Fruit fly (Drosophila melanogaster) whole organism, embryonic: ENCODE measurements around the gene Pss.

Experiments used
- Bdp1 ChIP-seq: fragments of 200-800 bp; sonication (Bioruptor generic); optimal IDR thresholded peaks from 3 replicates; lab custom pipeline; 2016; ENCODE audit warnings: missing biosample characterization, missing genetic modification characterization
- CG10267 ChIP-seq: fragments of 200-800 bp; sonication (Bioruptor generic); optimal IDR thresholded peaks from 2 replicates; lab custom pipeline; 2018; ENCODE audit warnings: missing biosample characterization, mild to moderate bottlenecking, missing genetic modification characterization, moderate library complexity
- CG10321 ChIP-seq: fragments of 200-800 bp; sonication (Bioruptor generic); IDR thresholded peaks from 2 replicates; pipeline ENCODE4 v1.3.6; 2022; ENCODE audit warnings: missing biosample characterization, missing genetic modification characterization
- CG11085 ChIP-seq: fragments of 200-800 bp; sonication (Bioruptor generic); IDR thresholded peaks from 2 replicates; pipeline ENCODE4 v1.3.6; 2022; ENCODE audit warnings: missing biosample characterization, missing genetic modification characterization
- CG12219 ChIP-seq: fragments of 200-800 bp; sonication (Bioruptor generic); optimal IDR thresholded peaks from 3 replicates; lab custom pipeline; 2018; ENCODE audit warnings: missing biosample characterization, mild to moderate bottlenecking, missing genetic modification characterization
- CG15011 ChIP-seq: fragments of 200-800 bp; sonication (Bioruptor generic); optimal IDR thresholded peaks from 3 replicates; lab custom pipeline; 2018; ENCODE audit warnings: missing biosample characterization, mild to moderate bottlenecking, missing genetic modification characterization
- CG1529 ChIP-seq: fragments of 200-800 bp; sonication (Bioruptor generic); optimal IDR thresholded peaks from 3 replicates; lab custom pipeline; 2018; ENCODE audit warnings: missing biosample characterization, missing genetic modification characterization
- CG17568 ChIP-seq: fragments of 200-800 bp; sonication (Bioruptor generic); optimal IDR thresholded peaks from 2 replicates; lab custom pipeline; 2018; ENCODE audit warnings: missing biosample characterization, mild to moderate bottlenecking, missing genetic modification characterization, moderate library complexity
- CG18476 ChIP-seq: fragments of 200-800 bp; sonication (Bioruptor generic); optimal IDR thresholded peaks from 2 replicates; lab custom pipeline; 2016; ENCODE audit warnings: missing biosample characterization, mild to moderate bottlenecking, missing genetic modification characterization
- CG18619 ChIP-seq: fragments of 200-800 bp; sonication (Bioruptor generic); optimal IDR thresholded peaks from 3 replicates; lab custom pipeline; 2017; ENCODE audit warnings: missing biosample characterization, mild to moderate bottlenecking, missing genetic modification characterization
- CG4820 ChIP-seq: fragments of 200-800 bp; sonication (Bioruptor generic); optimal IDR thresholded peaks from 3 replicates; lab custom pipeline; 2016; ENCODE audit warnings: missing biosample characterization, missing genetic modification characterization
- CG5180 ChIP-seq: fragments of 200-800 bp; sonication (Bioruptor generic); optimal IDR thresholded peaks from 3 replicates; lab custom pipeline; 2017; ENCODE audit warnings: missing biosample characterization, missing genetic modification characterization, mild to moderate bottlenecking, moderate library complexity, missing genetic modification reagents
- CG6813 ChIP-seq: fragments of 200-800 bp; sonication (Bioruptor generic); optimal IDR thresholded peaks from 2 replicates; lab custom pipeline; 2017; ENCODE audit warnings: missing biosample characterization, missing genetic modification characterization, mild to moderate bottlenecking, moderate library complexity, missing genetic modification reagents
- D19A ChIP-seq: fragments of 200-800 bp; optimal IDR thresholded peaks from 3 replicates; lab custom pipeline; 2019; ENCODE audit warnings: missing biosample characterization, mild to moderate bottlenecking, missing genetic modification characterization, moderate library complexity
- Dip2 ChIP-seq: fragments of 200-800 bp; sonication (Bioruptor generic); IDR thresholded peaks from 2 replicates; pipeline ENCODE4 v1.3.6; 2022; ENCODE audit warnings: missing biosample characterization, missing genetic modification characterization
- Doc2 ChIP-seq: fragments of 200-800 bp; sonication (Bioruptor generic); IDR thresholded peaks from 2 replicates; pipeline ENCODE4 v1.3.6; 2022; ENCODE audit warnings: missing biosample characterization, missing genetic modification characterization
- E2f2 ChIP-seq: fragments of 200-800 bp; sonication (Bioruptor generic); IDR thresholded peaks from 2 replicates; pipeline ENCODE4 v1.3.6; 2022; ENCODE audit warnings: missing biosample characterization, missing genetic modification characterization
- Fer1 ChIP-seq: fragments of 200-800 bp; sonication (Bioruptor generic); optimal IDR thresholded peaks from 2 replicates; lab custom pipeline; 2017; ENCODE audit warnings: missing biosample characterization, mild to moderate bottlenecking, missing genetic modification characterization
- Jarid2 ChIP-seq: fragments of 200-800 bp; sonication (Bioruptor generic); optimal IDR thresholded peaks from 3 replicates; lab custom pipeline; 2017; ENCODE audit warnings: mild to moderate bottlenecking, missing biosample characterization, missing genetic modification reagents, missing genetic modification characterization
- Med ChIP-seq: fragments of 200-800 bp; sonication (Bioruptor generic); peaks from one replicate; lab custom pipeline; 2016; ENCODE audit warnings: missing biosample characterization, missing genetic modification characterization, mild to moderate bottlenecking, inconsistent platforms, moderate library complexity
- Myb ChIP-seq: fragments of 200-800 bp; sonication (Bioruptor generic); optimal IDR thresholded peaks from 2 replicates; lab custom pipeline; 2016; ENCODE audit warnings: missing biosample characterization, missing genetic modification characterization
- Nf-YB ChIP-seq: fragments of 200-800 bp; sonication (Bioruptor generic); optimal IDR thresholded peaks from 3 replicates; lab custom pipeline; 2019; ENCODE audit warnings: missing biosample characterization, mild to moderate bottlenecking, missing genetic modification characterization, moderate library complexity
- Opbp ChIP-seq: fragments of 200-800 bp; sonication (Bioruptor generic); IDR thresholded peaks from 3 replicates; pipeline ENCODE4 v1.3.6; 2022; ENCODE audit warnings: missing biosample characterization, missing genetic modification characterization; ENCODE audit not compliant: partially characterized antibody
- Side ChIP-seq: fragments of 200-800 bp; sonication (Bioruptor generic); optimal IDR thresholded peaks from 2 replicates; lab custom pipeline; 2016; ENCODE audit warnings: missing biosample characterization, missing genetic modification characterization
- Sry-β ChIP-seq: fragments of 200-800 bp; sonication (Bioruptor generic); optimal IDR thresholded peaks from 2 replicates; lab custom pipeline; 2018; ENCODE audit warnings: missing biosample characterization, mild to moderate bottlenecking, missing genetic modification characterization, moderate library complexity
- Xrp1 ChIP-seq: fragments of 200-800 bp; sonication (Bioruptor generic); IDR thresholded peaks from 2 replicates; pipeline ENCODE4 v1.3.6; 2022; ENCODE audit warnings: missing biosample characterization, missing genetic modification characterization
- ase ChIP-seq: fragments of 200-800 bp; sonication (Bioruptor generic); IDR thresholded peaks from 3 replicates; pipeline ENCODE4 v1.3.6; 2022; ENCODE audit warnings: missing biosample characterization, missing genetic modification characterization
- bcd ChIP-seq: fragments of 200-800 bp; sonication (Bioruptor generic); optimal IDR thresholded peaks from 2 replicates; lab custom pipeline; 2017; ENCODE audit warnings: missing biosample characterization, mild to moderate bottlenecking, missing genetic modification characterization
- br ChIP-seq: fragments of >200 bp; optimal IDR thresholded peaks from 2 replicates; lab custom pipeline; 2017
- caup ChIP-seq: fragments of 200-800 bp; sonication (Bioruptor generic); optimal IDR thresholded peaks from 3 replicates; lab custom pipeline; 2017; ENCODE audit warnings: missing biosample characterization, mild to moderate bottlenecking, missing genetic modification characterization, moderate library complexity; ENCODE audit not compliant: severe bottlenecking
- chn ChIP-seq: fragments of 200-800 bp; sonication (Bioruptor generic); optimal IDR thresholded peaks from 2 replicates; lab custom pipeline; 2016; ENCODE audit warnings: missing biosample characterization, missing genetic modification characterization
- da ChIP-seq: fragments of 200-800 bp; sonication (Bioruptor generic); optimal IDR thresholded peaks from 2 replicates; lab custom pipeline; 2016; ENCODE audit warnings: missing biosample characterization, missing genetic modification characterization
- dan ChIP-seq: fragments of 200-800 bp; sonication (Bioruptor generic); IDR thresholded peaks from 2 replicates; pipeline ENCODE4 v1.3.6; 2022; ENCODE audit warnings: missing biosample characterization, missing genetic modification characterization
- emc ChIP-seq: fragments of 200-800 bp; sonication (Bioruptor generic); optimal IDR thresholded peaks from 2 replicates; lab custom pipeline; 2016; ENCODE audit warnings: missing biosample characterization, missing genetic modification characterization
- en ChIP-seq: fragments of 200-800 bp; sonication (Bioruptor generic); optimal IDR thresholded peaks from 2 replicates; lab custom pipeline; 2016; ENCODE audit warnings: missing biosample characterization, missing genetic modification characterization
- eyg ChIP-seq: fragments of 200-800 bp; sonication (Bioruptor generic); optimal IDR thresholded peaks from 3 replicates; lab custom pipeline; 2016; ENCODE audit warnings: missing biosample characterization, missing genetic modification characterization
- fd96Cb ChIP-seq: fragments of 200-800 bp; sonication (Bioruptor generic); optimal IDR thresholded peaks from 2 replicates; lab custom pipeline; 2018; ENCODE audit warnings: missing biosample characterization, mild to moderate bottlenecking, missing genetic modification characterization, moderate library complexity
- fru ChIP-seq: fragments of >200 bp; optimal IDR thresholded peaks from 2 replicates; lab custom pipeline; 2017
- gcm ChIP-seq: fragments of 200-800 bp; sonication (Bioruptor generic); optimal IDR thresholded peaks from 2 replicates; lab custom pipeline; 2019; ENCODE audit warnings: missing biosample characterization, mild to moderate bottlenecking, missing genetic modification characterization, moderate library complexity
- luna ChIP-seq: fragments of 200-800 bp; sonication (Bioruptor generic); optimal IDR thresholded peaks from 2 replicates; lab custom pipeline; 2016; ENCODE audit warnings: missing biosample characterization, missing genetic modification characterization
- mld ChIP-seq: fragments of 200-800 bp; sonication (Bioruptor generic); IDR thresholded peaks from 3 replicates; pipeline ENCODE4 v1.3.6; 2022; ENCODE audit warnings: missing biosample characterization, missing genetic modification characterization; ENCODE audit not compliant: partially characterized antibody
- nerfin-1 ChIP-seq: fragments of 200-800 bp; sonication (Bioruptor generic); optimal IDR thresholded peaks from 3 replicates; lab custom pipeline; 2019; ENCODE audit warnings: missing biosample characterization, mild to moderate bottlenecking, missing genetic modification characterization, moderate library complexity
- nom ChIP-seq: fragments of 200-800 bp; sonication (Bioruptor generic); optimal IDR thresholded peaks from 2 replicates; lab custom pipeline; 2017; ENCODE audit warnings: missing biosample characterization, missing genetic modification characterization, mild to moderate bottlenecking, moderate library complexity, missing genetic modification reagents
- oc ChIP-seq: fragments of 200-800 bp; sonication (Bioruptor generic); optimal IDR thresholded peaks from 2 replicates; lab custom pipeline; 2018; ENCODE audit warnings: missing biosample characterization, mild to moderate bottlenecking, missing genetic modification characterization, moderate library complexity
- otp ChIP-seq: fragments of 200-800 bp; sonication (Bioruptor generic); IDR thresholded peaks from 3 replicates; pipeline ENCODE4, ENCODE4 v1.3.6; 2022; ENCODE audit warnings: missing biosample characterization, missing genetic modification characterization
- ranshi ChIP-seq: fragments of 200-800 bp; sonication (Bioruptor generic); IDR thresholded peaks from 2 replicates; pipeline ENCODE4 v1.3.6; 2022; ENCODE audit warnings: missing biosample characterization, missing genetic modification characterization
- ro ChIP-seq: fragments of 200-800 bp; sonication (Bioruptor generic); IDR thresholded peaks from 2 replicates; pipeline ENCODE4 v1.3.6; 2022; ENCODE audit warnings: missing biosample characterization, missing genetic modification characterization
- salm ChIP-seq: fragments of 200-800 bp; sonication (Bioruptor generic); optimal IDR thresholded peaks from 2 replicates; lab custom pipeline; 2018; ENCODE audit warnings: missing biosample characterization, mild to moderate bottlenecking, missing genetic modification characterization
- sna ChIP-seq: fragments of 200-800 bp; sonication (Bioruptor generic); IDR thresholded peaks from 2 replicates; pipeline ENCODE4 v1.3.6; 2022; ENCODE audit warnings: missing biosample characterization, missing genetic modification characterization; ENCODE audit not compliant: partially characterized antibody
- stwl ChIP-seq: fragments of 200-800 bp; sonication (Bioruptor generic); optimal IDR thresholded peaks from 3 replicates; lab custom pipeline; 2018; ENCODE audit warnings: missing biosample characterization, mild to moderate bottlenecking, missing genetic modification characterization, moderate library complexity
- vfl ChIP-seq: fragments of 200-800 bp; sonication (Bioruptor generic); optimal IDR thresholded peaks from 2 replicates; lab custom pipeline; 2016; ENCODE audit warnings: missing biosample characterization, missing genetic modification characterization
- zen ChIP-seq: fragments of 200-800 bp; sonication (Bioruptor generic); optimal IDR thresholded peaks from 3 replicates; lab custom pipeline; 2018; ENCODE audit warnings: missing biosample characterization, mild to moderate bottlenecking, missing genetic modification characterization, moderate library complexity

The Pss gene

dm6 chr3L:20494262-20494601 is 31.7 kb downstream of the Pss start (continued):
- TF ChIP-seq CG10321 (no peak), chn (GFP tag; lab: Kevin White, UChicago) (no peak), Fer1 (GFP tag; lab: Kevin White, UChicago) (no peak), CG6813 (no peak), zen (tag; lab: Kevin White, UChicago) (no peak), D19A (tag; lab: Kevin White, UChicago) (no peak), E2f2 (no peak), fru (no peak), Med (GFP tag; lab: Kevin White, UChicago) (peak; percentile 64), en (GFP tag; lab: Kevin White, UChicago) (no peak), da (no peak), mld (GFP tag; lab: Robert Waterston, UW) (no peak), Jarid2 (no peak), br (lab: Kevin White, UChicago) (no peak), oc (tag; lab: Kevin White, UChicago) (no peak), bcd (GFP tag; lab: Kevin White, UChicago) (peak; percentile 38), stwl (tag; lab: Kevin White, UChicago) (peak; percentile 12), Doc2 (GFP tag; lab: Robert Waterston, UW) (no peak), CG17568 (no peak), nom (no peak), dan (no peak), emc (no peak), otp (GFP tag; lab: Robert Waterston, UW) (no peak), CG10267 (tag; lab: Kevin White, UChicago) (peak; percentile 69), Xrp1 (no peak), CG18619 (GFP tag; lab: Kevin White, UChicago) (peak; percentile 28), Dip2 (GFP tag; lab: Robert Waterston, UW) (no peak), caup (GFP tag; lab: Kevin White, UChicago) (peak; percentile 22), Nf-YB (GFP tag; lab: Kevin White, UChicago) (peak; percentile 4), CG4820 (no peak), gcm (no peak), Opbp (no peak), Sry-β (GFP tag; lab: Kevin White, UChicago) (no peak), CG1529 (no peak), Bdp1 (GFP tag; lab: Kevin White, UChicago) (no peak), nerfin-1 (tag; lab: Kevin White, UChicago) (no peak), CG11085 (GFP tag; lab: Robert Waterston, UW) (peak; percentile 18; the same call in 1 of the 2 replicates), eyg (GFP tag; lab: Kevin White, UChicago) (no peak), CG15011 (no peak), CG5180 (GFP tag; lab: Kevin White, UChicago) (no peak), salm (tag; lab: Kevin White, UChicago) (no peak), CG18476 (GFP tag; lab: Kevin White, UChicago) (no peak), vfl (GFP tag; lab: Kevin White, UChicago) (no peak), luna (GFP tag; lab: Kevin White, UChicago) (no peak), sna (GFP tag; lab: Robert Waterston, UW) (no peak), fd96Cb (no peak), ro (GFP tag; lab: Robert Waterston, UW) (no peak), ranshi (GFP tag; lab: Robert Waterston, UW) (no peak), ase (GFP tag; lab: Robert Waterston, UW) (no peak), Myb (GFP tag; lab: Kevin White, UChicago) (no peak), CG12219 (no peak), Side (GFP tag; lab: Kevin White, UChicago) (no peak)
